Worm (Caenorhabditis elegans) whole organism, L4 larva: Measurements from ENCODE around the gene ugt-60.
A peak's percentile ranks its signal among the peaks of the same experiment; 100 is the strongest.

Source experiments
- F37D6.2 ChIP-seq: sonication (generic microtip); optimal IDR thresholded peaks from 2 replicates; lab custom pipeline; 2016; ENCODE audit warnings: mild to moderate bottlenecking, missing genetic modification characterization, missing compliant biosample characterization
- F44E2.7 ChIP-seq: fragments of 200-800 bp; sonication (Bioruptor generic); IDR thresholded peaks from 2 replicates; pipeline ENCODE4 v2.1.2; 2022; ENCODE audit warnings: missing genetic modification characterization, missing compliant biosample characterization
- Y5F2A.4 ChIP-seq: fragments of 200-800 bp; sonication (Bioruptor generic); optimal IDR thresholded peaks from 2 replicates; lab custom pipeline; 2018; ENCODE audit warnings: mild to moderate bottlenecking, missing genetic modification characterization, missing compliant biosample characterization
- ZK337.2 ChIP-seq: fragments of 200-800 bp; sonication (Bioruptor generic); IDR thresholded peaks from 2 replicates; pipeline ENCODE4 v1.3.6; 2022; ENCODE audit warnings: missing genetic modification reagents, missing genetic modification characterization, missing compliant biosample characterization
- aha-1 ChIP-seq: fragments of 150-350 bp; peaks from one replicate; lab custom pipeline; 2014; ENCODE audit warnings: missing biosample characterization, missing genetic modification characterization
- ceh-28 ChIP-seq: fragments of 150-350 bp; optimal IDR thresholded peaks from 2 replicates; lab custom pipeline; 2014; ENCODE audit warnings: missing biosample characterization, missing genetic modification reagents, missing genetic modification characterization
- ceh-62 ChIP-seq: sonication (generic microtip); optimal IDR thresholded peaks from 2 replicates; lab custom pipeline; 2017; ENCODE audit warnings: missing biosample characterization, missing genetic modification characterization
- cey-2 ChIP-seq: sonication (generic microtip); optimal IDR thresholded peaks from 3 replicates; lab custom pipeline; 2017; ENCODE audit warnings: missing genetic modification characterization, mild to moderate bottlenecking, missing compliant biosample characterization, antibody characterized with exemption, borderline replicate concordance; ENCODE audit not compliant: insufficient read depth
- daf-16 ChIP-seq, 3 experiments: sonication (generic microtip); optimal IDR thresholded peaks; 2 replicates each; lab custom pipeline; 2016 to 2017; ENCODE audit warnings: missing genetic modification characterization in 3 of 3, missing genetic modification reagents in 3 of 3, mild to moderate bottlenecking in 2 of 3, missing compliant biosample characterization in 2 of 3, missing biosample characterization in 1 of 3, moderate library complexity in 1 of 3
- daf-8 ChIP-seq: fragments of 200-800 bp; sonication (Bioruptor generic); IDR thresholded peaks from 2 replicates; pipeline ENCODE4 v1.3.6; 2022; ENCODE audit warnings: missing genetic modification characterization, missing compliant biosample characterization
- dmd-6 ChIP-seq: fragments of 200-800 bp; sonication (Bioruptor generic); IDR thresholded peaks from 2 replicates; pipeline ENCODE4 v1.3.6; 2022; ENCODE audit warnings: missing genetic modification reagents, missing genetic modification characterization, missing compliant biosample characterization
- dve-1 ChIP-seq: sonication (generic microtip); optimal IDR thresholded peaks from 2 replicates; lab custom pipeline; 2017; ENCODE audit warnings: antibody characterized with exemption, mild to moderate bottlenecking, missing genetic modification characterization, missing compliant biosample characterization; ENCODE audit not compliant: insufficient read depth
- fkh-10 ChIP-seq: fragments of 150-350 bp; optimal IDR thresholded peaks from 2 replicates; lab custom pipeline; 2014; ENCODE audit warnings: missing biosample characterization, missing genetic modification reagents, missing genetic modification characterization
- gei-8 ChIP-seq: fragments of 200-800 bp; sonication (Bioruptor generic); optimal IDR thresholded peaks from 2 replicates; lab custom pipeline; 2018; ENCODE audit warnings: mild to moderate bottlenecking, missing genetic modification characterization, missing compliant biosample characterization
- hif-1 ChIP-seq, 2 experiments: sonication (generic microtip); optimal IDR thresholded peaks; 2 replicates each; lab custom pipeline; 2016 to 2017; ENCODE audit warnings: missing compliant biosample characterization in 2 of 2, missing genetic modification characterization in 2 of 2, missing genetic modification reagents in 2 of 2, missing genotype in 2 of 2, mild to moderate bottlenecking in 1 of 2
- hlh-30 ChIP-seq: sonication (generic microtip); optimal IDR thresholded peaks from 2 replicates; lab custom pipeline; 2017; ENCODE audit warnings: antibody characterized with exemption, mild to moderate bottlenecking, missing genetic modification characterization, missing compliant biosample characterization; ENCODE audit not compliant: insufficient read depth
- hmg-1.1 ChIP-seq: fragments of 200-800 bp; sonication (Bioruptor generic); IDR thresholded peaks from 2 replicates; pipeline ENCODE4 v1.3.6; 2022; ENCODE audit warnings: missing genetic modification reagents, missing genetic modification characterization, missing compliant biosample characterization
- jun-1 ChIP-seq: fragments of 150-350 bp; optimal IDR thresholded peaks from 2 replicates; lab custom pipeline; 2014; ENCODE audit warnings: missing biosample characterization, missing genetic modification reagents, missing genetic modification characterization
- lin-15B ChIP-seq: fragments of 150-350 bp; sonication (generic microtip); optimal IDR thresholded peaks from 3 replicates; lab custom pipeline; 2014; ENCODE audit warnings: missing biosample characterization, missing genetic modification characterization
- lin-29 ChIP-seq: fragments of 200-800 bp; sonication (Bioruptor generic); IDR thresholded peaks from 2 replicates; pipeline ENCODE4 v1.3.6; 2022; ENCODE audit warnings: missing genetic modification reagents, missing genetic modification characterization, missing compliant biosample characterization
- lin-38 ChIP-seq: fragments of 200-800 bp; sonication (Bioruptor generic); IDR thresholded peaks from 2 replicates; pipeline ENCODE4 v1.3.6; 2022; ENCODE audit warnings: missing genetic modification reagents, missing genetic modification characterization, missing compliant biosample characterization
- lin-39 ChIP-seq: fragments of 150-350 bp; optimal IDR thresholded peaks from 2 replicates; lab custom pipeline; 2014; ENCODE audit warnings: missing biosample characterization, missing genetic modification reagents, missing genetic modification characterization
- lsy-2 ChIP-seq, 2 experiments: fragments of 150-350 bp in 1 of 2; sonication (generic microtip) in 1 of 2; optimal IDR thresholded peaks; 2 replicates each; lab custom pipeline; 2014 to 2017; ENCODE audit warnings: missing biosample characterization in 2 of 2, missing genetic modification characterization in 2 of 2
- mdl-1 ChIP-seq, 2 experiments: fragments of 150-350 bp in 1 of 2; sonication (generic microtip) in 1 of 2; optimal IDR thresholded peaks; 2 replicates each; lab custom pipeline; 2014 to 2017; ENCODE audit warnings: missing biosample characterization in 2 of 2, missing genetic modification characterization in 2 of 2
- mep-1 ChIP-seq: fragments of 150-350 bp; sonication (generic microtip); optimal IDR thresholded peaks from 3 replicates; lab custom pipeline; 2014; ENCODE audit warnings: missing biosample characterization, missing genetic modification characterization
- mes-2 ChIP-seq: sonication (generic microtip); optimal IDR thresholded peaks from 2 replicates; lab custom pipeline; 2016; ENCODE audit warnings: missing genotype, mild to moderate bottlenecking, missing genetic modification characterization, missing compliant biosample characterization; ENCODE audit not compliant: poor library complexity, severe bottlenecking
- mxl-2 ChIP-seq: fragments of 200-800 bp; sonication (Bioruptor generic); conservative IDR thresholded peaks from 2 replicates; pipeline ENCODE4 v1.3.6; 2022; ENCODE audit warnings: missing genetic modification reagents, missing genetic modification characterization, missing compliant biosample characterization
- mxl-3 ChIP-seq: fragments of 200-800 bp; sonication (Bioruptor generic); optimal IDR thresholded peaks from 2 replicates; lab custom pipeline; 2018; ENCODE audit warnings: mild to moderate bottlenecking, missing genetic modification characterization, missing compliant biosample characterization
- nhr-237 ChIP-seq: sonication (generic microtip); optimal IDR thresholded peaks from 2 replicates; lab custom pipeline; 2017; ENCODE audit warnings: missing biosample characterization, missing genetic modification characterization
- nhr-28 ChIP-seq: fragments of 150-350 bp; optimal IDR thresholded peaks from 2 replicates; lab custom pipeline; 2014; ENCODE audit warnings: missing biosample characterization, missing genetic modification characterization
- nhr-42 ChIP-seq: fragments of 200-800 bp; sonication (Bioruptor generic); IDR thresholded peaks from 2 replicates; pipeline ENCODE4 v1.3.6; 2022; ENCODE audit warnings: missing genetic modification characterization, missing compliant biosample characterization
- nhr-48 ChIP-seq: sonication (generic microtip); optimal IDR thresholded peaks from 2 replicates; lab custom pipeline; 2016; ENCODE audit warnings: mild to moderate bottlenecking, missing genetic modification characterization, missing compliant biosample characterization
- nhr-6 ChIP-seq: fragments of 150-350 bp; optimal IDR thresholded peaks from 2 replicates; lab custom pipeline; 2014; ENCODE audit warnings: missing biosample characterization, missing genetic modification characterization
- pqm-1 ChIP-seq: sonication (generic microtip); optimal IDR thresholded peaks from 2 replicates; lab custom pipeline; 2017; ENCODE audit warnings: missing biosample characterization, missing genetic modification characterization
- rbr-2 ChIP-seq: sonication (generic microtip); optimal IDR thresholded peaks from 2 replicates; lab custom pipeline; 2016; ENCODE audit warnings: missing genotype, missing genetic modification characterization, missing compliant biosample characterization
- sdz-12 ChIP-seq: fragments of 200-800 bp; sonication (Bioruptor generic); optimal IDR thresholded peaks from 2 replicates; lab custom pipeline; 2018; ENCODE audit warnings: mild to moderate bottlenecking, missing genetic modification characterization, missing compliant biosample characterization
- set-16 ChIP-seq: fragments of 200-800 bp; sonication (Bioruptor generic); IDR thresholded peaks from 2 replicates; pipeline ENCODE4 v1.3.6; 2022; ENCODE audit warnings: missing genetic modification reagents, missing genetic modification characterization, missing compliant biosample characterization
- skn-1 ChIP-seq: fragments of 150-350 bp; optimal IDR thresholded peaks from 2 replicates; lab custom pipeline; 2014; ENCODE audit warnings: missing biosample characterization, missing genetic modification characterization
- snpc-1.2 ChIP-seq: fragments of 200-800 bp; sonication (Bioruptor generic); IDR thresholded peaks from 2 replicates; pipeline ENCODE4 v1.3.6; 2022; ENCODE audit warnings: missing genetic modification reagents, missing genetic modification characterization, missing compliant biosample characterization
- spr-1 ChIP-seq: sonication (generic microtip); optimal IDR thresholded peaks from 2 replicates; lab custom pipeline; 2016; ENCODE audit warnings: mild to moderate bottlenecking, missing genetic modification characterization, missing compliant biosample characterization
- spr-3 ChIP-seq: fragments of 200-800 bp; sonication (Bioruptor generic); optimal IDR thresholded peaks from 2 replicates; lab custom pipeline; 2018; ENCODE audit warnings: mild to moderate bottlenecking, missing genetic modification characterization, missing compliant biosample characterization
- tra-1 ChIP-seq: fragments of 200-800 bp; sonication (Bioruptor generic); IDR thresholded peaks from 2 replicates; pipeline ENCODE4 v1.3.6; 2022; ENCODE audit warnings: missing genetic modification reagents, missing genetic modification characterization, missing compliant biosample characterization
- unc-39 ChIP-seq: sonication (generic microtip); optimal IDR thresholded peaks from 2 replicates; lab custom pipeline; 2017; ENCODE audit warnings: missing biosample characterization, missing genetic modification characterization
- unc-62 ChIP-seq, 3 experiments: fragments of 150-350 bp in 1 of 3; sonication (generic microtip); optimal IDR thresholded peaks in 2 of 3; peaks in 1 of 3; 1 replicate in 1 of 3; 2 replicates in 2 of 3; lab custom pipeline; 2014 to 2017; ENCODE audit warnings: missing biosample characterization in 3 of 3, missing genetic modification characterization in 3 of 3, missing genetic modification reagents in 3 of 3, missing genotype in 1 of 3
- zfp-3 ChIP-seq: fragments of 200-800 bp; sonication (Bioruptor generic); conservative IDR thresholded peaks from 2 replicates; pipeline ENCODE4 v1.3.6; 2022; ENCODE audit warnings: missing genetic modification reagents, missing genetic modification characterization, missing compliant biosample characterization
- ztf-11 ChIP-seq: fragments of 150-350 bp; optimal IDR thresholded peaks from 2 replicates; lab custom pipeline; 2014; ENCODE audit warnings: missing biosample characterization, missing genetic modification characterization
- ztf-7 ChIP-seq: fragments of 150-350 bp; optimal IDR thresholded peaks from 2 replicates; lab custom pipeline; 2014; ENCODE audit warnings: missing biosample characterization, missing genetic modification characterization

Gene ugt-60

DNA sequence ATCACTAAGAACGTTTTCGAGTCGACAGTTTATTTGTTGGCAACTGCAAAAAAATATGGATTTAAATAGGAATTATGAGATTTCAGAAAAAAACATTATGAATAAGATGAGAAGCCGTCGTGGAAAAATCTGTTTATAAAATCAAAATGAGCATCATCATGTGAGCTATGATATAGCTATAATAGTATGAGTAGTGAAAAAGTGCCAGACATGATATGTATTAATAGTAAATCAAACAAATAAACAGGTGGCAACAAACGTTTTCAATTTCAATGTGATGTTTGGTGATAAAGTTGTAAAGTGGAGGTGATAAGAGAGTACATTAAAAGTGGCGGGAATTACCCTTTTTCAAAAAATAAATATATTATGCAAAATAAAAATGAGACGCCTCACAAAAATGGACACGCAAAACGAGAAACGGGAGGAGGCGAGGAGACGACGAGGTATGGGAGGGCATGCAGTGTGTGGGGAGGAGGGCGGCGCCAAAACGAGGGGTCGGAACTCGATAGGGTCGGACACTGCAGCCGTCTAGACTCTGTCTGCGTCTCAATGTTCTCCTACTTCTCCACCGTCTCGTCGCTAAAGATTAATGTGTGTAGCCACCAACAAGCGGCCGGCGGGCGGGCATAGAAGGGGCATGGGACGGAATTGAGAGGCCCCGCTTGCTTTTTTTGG lies 11.1 kb downstream of the ugt-60 start, which contains the start of gene C07A9.9 (continued):
- TF ChIP-seq daf-8 (no peak), skn-1 (tag; lab: Kevin White, UChicago) (no peak), snpc-1.2 (GFP tag; lab: Robert Waterston, UW) (no peak), ztf-7 (no peak), unc-62 (GFP tag; optimal IDR thresholded peaks at IDR 0.05 in 1 of 2; lab: Kevin White, UChicago) (peak in 1 of 2 experiments; percentile 53), unc-62 (tag; optimal IDR thresholded peaks at IDR 0.05; lab: Kevin White, UChicago) (no peak), spr-3 (GFP tag; lab: Kevin White, UChicago) (no peak), F44E2.7 (GFP tag; lab: Robert Waterston, UW) (no peak), jun-1 (tag; lab: Kevin White, UChicago) (no peak), lsy-2 (tag; optimal IDR thresholded peaks at IDR 0.05; lab: Kevin White, UChicago) (peak; percentile 44 to 64), set-16 (GFP tag; lab: Robert Waterston, UW) (peak; percentile 89), spr-1 (tag; lab: Kevin White, UChicago) (peak; percentile 52), ztf-11 (tag; lab: Kevin White, UChicago) (no peak), zfp-3 (GFP tag; lab: Robert Waterston, UW) (no peak), ceh-62 (tag; lab: Kevin White, UChicago) (no peak), lin-38 (GFP tag; lab: Robert Waterston, UW) (peak; percentile 54), ceh-28 (peak; percentile 6), rbr-2 (peak; percentile 79), ZK337.2 (no peak), fkh-10 (GFP tag; lab: Kevin White, UChicago) (peak; percentile 59), mxl-2 (no peak), lin-15B (no peak), mxl-3 (GFP tag; lab: Kevin White, UChicago) (peak; percentile 92), nhr-48 (tag; lab: Kevin White, UChicago) (peak; percentile 80), nhr-237 (tag; lab: Kevin White, UChicago) (no peak), cey-2 (peak; percentile 55)

DNA sequence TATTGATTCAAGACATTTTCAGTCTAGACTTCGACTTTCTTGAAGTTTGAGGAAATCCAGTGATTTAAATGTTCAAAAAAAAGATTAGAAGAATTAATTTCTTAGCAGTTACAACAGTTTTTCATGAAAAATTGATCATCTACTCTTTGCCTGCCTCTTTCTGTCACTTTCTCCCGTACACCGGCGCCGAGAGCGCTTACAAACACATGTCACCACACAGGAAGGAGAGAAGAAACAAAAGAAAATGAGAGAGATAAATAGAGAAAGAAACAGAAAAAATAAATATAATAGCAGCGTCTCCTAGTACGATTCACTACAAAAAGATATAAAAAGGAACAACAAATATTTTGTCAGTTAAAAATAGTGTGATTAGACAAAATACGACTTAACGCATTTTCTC lies 12.2 kb downstream of the ugt-60 start:
- TF ChIP-seq fkh-10 (GFP tag; lab: Kevin White, UChicago) (no peak), mep-1 (peak; percentile 29), pqm-1 (tag; lab: Kevin White, UChicago) (peak; percentile 18), gei-8 (GFP tag; lab: Kevin White, UChicago) (no peak), tra-1 (GFP tag; lab: Robert Waterston, UW) (no peak), lin-38 (GFP tag; lab: Robert Waterston, UW) (peak; percentile 4; the same call in 1 of the 2 replicates), ceh-62 (tag; lab: Kevin White, UChicago) (no peak), hmg-1.1 (GFP tag; lab: Robert Waterston, UW) (0 out of 2 replicates have a peak, but pooled peaks have one; percentile 19), mxl-3 (GFP tag; lab: Kevin White, UChicago) (peak; percentile 57), dve-1 (tag; lab: Kevin White, UChicago) (peak; percentile 46), aha-1 (tag; lab: Kevin White, UChicago) (peak; percentile 22), lin-29 (GFP tag; lab: Robert Waterston, UW) (no peak), Y5F2A.4 (no peak), unc-62 (GFP tag; optimal IDR thresholded peaks at IDR 0.05 in 1 of 2; lab: Kevin White, UChicago) (peak in 1 of 2 experiments; percentile 96), unc-62 (tag; optimal IDR thresholded peaks at IDR 0.05; lab: Kevin White, UChicago) (no peak), nhr-6 (tag; lab: Kevin White, UChicago) (peak; percentile 16), nhr-28 (tag; lab: Kevin White, UChicago) (peak; percentile 92), dmd-6 (GFP tag; lab: Robert Waterston, UW) (peak; percentile 6; the same call in 1 of the 2 replicates), mdl-1 (tag; optimal IDR thresholded peaks at IDR 0.05; lab: Kevin White, UChicago) (peak in 1 of 2 experiments; percentile 63), mes-2 (peak; percentile 47), sdz-12 (GFP tag; lab: Kevin White, UChicago) (no peak), lin-39 (tag; lab: Kevin White, UChicago) (no peak), nhr-42 (GFP tag; lab: Robert Waterston, UW) (no peak), unc-39 (tag; lab: Kevin White, UChicago) (no peak), daf-16 (GFP tag; optimal IDR thresholded peaks at IDR 0.05; lab: Kevin White, UChicago) (no peak), daf-16 (tag; optimal IDR thresholded peaks at IDR 0.05; lab: Kevin White, UChicago) (peak; percentile 18), hif-1 (tag; optimal IDR thresholded peaks at IDR 0.05; lab: Kevin White, UChicago) (no peak), ztf-11 (tag; lab: Kevin White, UChicago) (no peak), hlh-30 (peak; percentile 27), nhr-237 (tag; lab: Kevin White, UChicago) (no peak), F37D6.2 (tag; lab: Kevin White, UChicago) (no peak)
